Fruit fly (Drosophila melanogaster) whole organism: ENCODE measurements around the gene Shal.

Source experiments
- CG8478 ChIP-seq: fragments of >200 bp; optimal IDR thresholded peaks from 2 replicates; lab custom pipeline; 2018; ENCODE audit warnings: inconsistent platforms
- pan ChIP-seq: fragments of >200 bp; optimal IDR thresholded peaks from 2 replicates; lab custom pipeline; 2017
- psq ChIP-seq: fragments of >200 bp; optimal IDR thresholded peaks from 2 replicates; lab custom pipeline; 2017
- usp ChIP-seq: fragments of >200 bp; optimal IDR thresholded peaks from 2 replicates; lab custom pipeline; 2017; ENCODE audit warnings: missing biosample characterization, missing genetic modification characterization, mixed read lengths

- no peak for TF ChIP-seq CG8478
- no peak for TF ChIP-seq psq
- TF ChIP-seq pan = no peak
- no peak for TF ChIP-seq usp
These were observed 22.6 kb downstream of the Shal start for dm6 chr3L:19561745-19562144.
